Fruit fly (Drosophila melanogaster) whole organism, embryonic: ENCODE measurements around the gene CG34331.
"Not testable (repeated sequence)": the region's sequence is repeated elsewhere in the genome, so short reads cannot be mapped to it uniquely, and the experiment has no call there.

ENCODE experiments used
- Aef1 ChIP-seq: fragments of 200-800 bp; sonication (Bioruptor generic); IDR thresholded peaks from 3 replicates; pipeline ENCODE4 v1.3.6; 2022; ENCODE audit warnings: missing biosample characterization, missing genetic modification characterization
- CG11085 ChIP-seq: fragments of 200-800 bp; sonication (Bioruptor generic); IDR thresholded peaks from 2 replicates; pipeline ENCODE4 v1.3.6; 2022; ENCODE audit warnings: missing biosample characterization, missing genetic modification characterization
- CG14667 ChIP-seq: fragments of 200-800 bp; sonication (Bioruptor generic); IDR thresholded peaks from 2 replicates; pipeline ENCODE4 v1.3.6; 2022; ENCODE audit warnings: missing biosample characterization, missing genetic modification characterization
- CG1529 ChIP-seq: fragments of 200-800 bp; sonication (Bioruptor generic); optimal IDR thresholded peaks from 3 replicates; lab custom pipeline; 2018; ENCODE audit warnings: missing biosample characterization, missing genetic modification characterization
- CG17612 ChIP-seq: fragments of 200-800 bp; sonication (Bioruptor generic); IDR thresholded peaks from 2 replicates; pipeline ENCODE4 v1.3.6; 2022; ENCODE audit warnings: missing biosample characterization, missing genetic modification characterization
- CG3065 ChIP-seq: fragments of 200-800 bp; sonication (Bioruptor generic); optimal IDR thresholded peaks from 2 replicates; lab custom pipeline; 2016; ENCODE audit warnings: missing biosample characterization, missing genetic modification characterization
- CG3281 ChIP-seq: fragments of 200-800 bp; sonication (Bioruptor generic); optimal IDR thresholded peaks from 3 replicates; lab custom pipeline; 2017; ENCODE audit warnings: missing biosample characterization, mild to moderate bottlenecking, missing genetic modification characterization
- CG33213 ChIP-seq: fragments of 200-800 bp; sonication (Bioruptor generic); optimal IDR thresholded peaks from 3 replicates; lab custom pipeline; 2016; ENCODE audit warnings: missing biosample characterization, missing genetic modification characterization
- CG34422 ChIP-seq: fragments of 200-800 bp; sonication (Bioruptor generic); IDR thresholded peaks from 3 replicates; pipeline ENCODE4 v1.3.6; 2022; ENCODE audit warnings: missing biosample characterization, missing genetic modification characterization
- CG6791 ChIP-seq: fragments of 200-800 bp; sonication (Bioruptor generic); IDR thresholded peaks from 3 replicates; pipeline ENCODE4 v1.3.6; 2022; ENCODE audit warnings: missing biosample characterization, missing genetic modification characterization; ENCODE audit not compliant: partially characterized antibody
- CG6813 ChIP-seq: fragments of 200-800 bp; sonication (Bioruptor generic); optimal IDR thresholded peaks from 2 replicates; lab custom pipeline; 2017; ENCODE audit warnings: missing biosample characterization, missing genetic modification characterization, mild to moderate bottlenecking, moderate library complexity, missing genetic modification reagents
- CG7271 ChIP-seq: fragments of 200-800 bp; sonication (Bioruptor generic); optimal IDR thresholded peaks from 2 replicates; lab custom pipeline; 2018; ENCODE audit warnings: missing biosample characterization, mild to moderate bottlenecking, missing genetic modification characterization, moderate library complexity
- CG7556 ChIP-seq: fragments of 200-800 bp; sonication (Bioruptor generic); optimal IDR thresholded peaks from 2 replicates; lab custom pipeline; 2017; ENCODE audit warnings: missing biosample characterization, mild to moderate bottlenecking, missing genetic modification characterization
- CG7839 ChIP-seq: fragments of 200-800 bp; sonication (Bioruptor generic); optimal IDR thresholded peaks from 3 replicates; lab custom pipeline; 2018; ENCODE audit warnings: missing biosample characterization, mild to moderate bottlenecking, missing genetic modification characterization, moderate library complexity
- CG8359 ChIP-seq: fragments of 200-800 bp; sonication (Bioruptor generic); optimal IDR thresholded peaks from 2 replicates; lab custom pipeline; 2017; ENCODE audit warnings: missing biosample characterization, mild to moderate bottlenecking, missing genetic modification characterization, borderline replicate concordance
- CG8478 ChIP-seq: fragments of >200 bp; optimal IDR thresholded peaks from 2 replicates; lab custom pipeline; 2018
- Chrac-16 ChIP-seq: fragments of 200-800 bp; sonication (Bioruptor generic); optimal IDR thresholded peaks from 3 replicates; lab custom pipeline; 2016; ENCODE audit warnings: missing biosample characterization, missing genetic modification characterization
- Drgx ChIP-seq: fragments of 200-800 bp; sonication (Bioruptor generic); IDR thresholded peaks from 2 replicates; pipeline ENCODE4 v1.3.6; 2022; ENCODE audit warnings: missing biosample characterization, missing genetic modification characterization
- Ets65A ChIP-seq: fragments of 200-800 bp; sonication (Bioruptor generic); peaks from one replicate; lab custom pipeline; 2016; ENCODE audit warnings: missing biosample characterization, missing genetic modification characterization
- HLH3B ChIP-seq: fragments of 200-800 bp; sonication (Bioruptor generic); IDR thresholded peaks from 2 replicates; pipeline ENCODE4 v1.3.6; 2022; ENCODE audit warnings: missing biosample characterization, missing genetic modification characterization
- HmgD ChIP-seq: fragments of 200-800 bp; sonication (Bioruptor generic); optimal IDR thresholded peaks from 3 replicates; lab custom pipeline; 2016; ENCODE audit warnings: missing biosample characterization, missing genetic modification characterization
- Myb ChIP-seq: fragments of 200-800 bp; sonication (Bioruptor generic); optimal IDR thresholded peaks from 2 replicates; lab custom pipeline; 2016; ENCODE audit warnings: missing biosample characterization, missing genetic modification characterization
- Nf-YC ChIP-seq: fragments of 200-800 bp; optimal IDR thresholded peaks from 3 replicates; lab custom pipeline; 2019; ENCODE audit warnings: missing biosample characterization, mild to moderate bottlenecking, missing genetic modification characterization, moderate library complexity
- Oli ChIP-seq: fragments of 200-800 bp; sonication (Bioruptor generic); optimal IDR thresholded peaks from 2 replicates; lab custom pipeline; 2018; ENCODE audit warnings: missing biosample characterization, mild to moderate bottlenecking, missing genetic modification characterization, moderate library complexity
- Ptx1 ChIP-seq: fragments of 200-800 bp; sonication (Bioruptor generic); IDR thresholded peaks from 2 replicates; pipeline ENCODE4 v1.3.6; 2022; ENCODE audit warnings: missing biosample characterization, missing genetic modification characterization
- ac ChIP-seq: fragments of 200-800 bp; sonication (Bioruptor generic); optimal IDR thresholded peaks from 3 replicates; lab custom pipeline; 2017; ENCODE audit warnings: missing biosample characterization, mild to moderate bottlenecking, missing genetic modification characterization
- aop ChIP-seq: fragments of 200-800 bp; sonication (Bioruptor generic); IDR thresholded peaks from 2 replicates; pipeline ENCODE4 v1.3.6; 2022; ENCODE audit warnings: missing biosample characterization, missing genetic modification characterization
- cas ChIP-seq: fragments of 200-800 bp; sonication (Bioruptor generic); IDR thresholded peaks from 2 replicates; pipeline ENCODE4 v1.3.6; 2022; ENCODE audit warnings: missing biosample characterization, missing genetic modification characterization
- crol ChIP-seq: fragments of 200-800 bp; sonication (Bioruptor generic); IDR thresholded peaks from 2 replicates; pipeline ENCODE4 v1.3.6; 2022; ENCODE audit warnings: missing biosample characterization, missing genetic modification characterization
- da ChIP-seq: fragments of 200-800 bp; sonication (Bioruptor generic); optimal IDR thresholded peaks from 2 replicates; lab custom pipeline; 2016; ENCODE audit warnings: missing biosample characterization, missing genetic modification characterization
- dati ChIP-seq: fragments of 200-800 bp; sonication (Bioruptor generic); IDR thresholded peaks from 2 replicates; pipeline ENCODE4 v1.3.6; 2022; ENCODE audit warnings: missing biosample characterization, missing genetic modification characterization
- dmrt99B ChIP-seq: fragments of 200-800 bp; sonication (Bioruptor generic); optimal IDR thresholded peaks from 2 replicates; lab custom pipeline; 2018; ENCODE audit warnings: missing biosample characterization, mild to moderate bottlenecking, missing genetic modification characterization, moderate library complexity
- dpn ChIP-seq, 2 experiments: fragments of 200-800 bp; sonication (Bioruptor generic); optimal IDR thresholded peaks; 3 replicates each; lab custom pipeline; 2016; ENCODE audit warnings: missing biosample characterization in 2 of 2, missing genetic modification characterization in 2 of 2
- dysf ChIP-seq: fragments of 200-800 bp; sonication (Bioruptor generic); IDR thresholded peaks from 3 replicates; pipeline ENCODE4 v1.3.6; 2022; ENCODE audit warnings: missing biosample characterization, missing genetic modification characterization
- esg ChIP-seq: fragments of 200-800 bp; sonication (Bioruptor generic); conservative IDR thresholded peaks from 2 replicates; pipeline ENCODE4 v1.3.6; 2022; ENCODE audit warnings: missing biosample characterization, missing genetic modification characterization
- eve ChIP-seq, 2 experiments: fragments of >200 bp; optimal IDR thresholded peaks; 2 replicates each; lab custom pipeline; 2017; ENCODE audit warnings: missing biosample characterization in 2 of 2, missing genetic modification characterization in 2 of 2
- gfzf ChIP-seq: fragments of 200-800 bp; sonication (Bioruptor generic); optimal IDR thresholded peaks from 2 replicates; lab custom pipeline; 2016; ENCODE audit warnings: missing biosample characterization, mild to moderate bottlenecking, missing genetic modification characterization, moderate library complexity
- lilli ChIP-seq: fragments of 200-800 bp; sonication (Bioruptor generic); optimal IDR thresholded peaks from 3 replicates; lab custom pipeline; 2016; ENCODE audit warnings: missing biosample characterization, missing genetic modification characterization
- mam ChIP-seq: fragments of 200-800 bp; sonication (Bioruptor generic); optimal IDR thresholded peaks from 3 replicates; lab custom pipeline; 2016; ENCODE audit warnings: missing biosample characterization, missing genetic modification characterization
- otp ChIP-seq: fragments of 200-800 bp; sonication (Bioruptor generic); IDR thresholded peaks from 3 replicates; pipeline ENCODE4, ENCODE4 v1.3.6; 2022; ENCODE audit warnings: missing biosample characterization, missing genetic modification characterization
- prd ChIP-seq, 3 experiments: fragments of >200 bp in 2 of 3; fragments of 200-800 bp in 1 of 3; sonication (Bioruptor generic) in 1 of 3; optimal IDR thresholded peaks in 2 of 3; IDR thresholded peaks in 1 of 3; 2 replicates in 2 of 3; 3 replicates in 1 of 3; pipeline versions ENCODE4 v1.3.6 to Lab custom; 2017 to 2022; ENCODE audit warnings: missing biosample characterization in 1 of 3, missing genetic modification characterization in 1 of 3
- sens ChIP-seq: fragments of 200-800 bp; sonication (Bioruptor generic); peaks from one replicate; lab custom pipeline; 2016; ENCODE audit warnings: missing biosample characterization, missing genetic modification characterization
- sug ChIP-seq: fragments of 200-800 bp; optimal IDR thresholded peaks from 2 replicates; lab custom pipeline; 2019; ENCODE audit warnings: missing biosample characterization, mild to moderate bottlenecking, missing genetic modification characterization, moderate library complexity

CG34331 gene

dm6 chrX:20130486-20130885 lies 8.2 kb downstream of the CG34331 start:
- TF ChIP-seq dmrt99B (no peak), gfzf (GFP tag; lab: Kevin White, UChicago) (no peak), prd (optimal IDR thresholded peaks at IDR 0.05; lab: Kevin White, UChicago) (no peak), prd (GFP tag; IDR thresholded peaks at IDR 0.05; lab: Robert Waterston, UW) (0 out of 3 replicates have a peak, but pooled peaks have one; percentile 36), otp (GFP tag; lab: Robert Waterston, UW) (no peak), CG8478 (lab: Kevin White, UChicago) (no peak), HmgD (GFP tag; lab: Kevin White, UChicago) (no peak), CG3065 (GFP tag; lab: Kevin White, UChicago) (no peak), Oli (tag; lab: Kevin White, UChicago) (no peak), eve (GFP tag; optimal IDR thresholded peaks at IDR 0.05; lab: Kevin White, UChicago) (no peak), Drgx (GFP tag; lab: Robert Waterston, UW) (peak; percentile 58), CG34422 (GFP tag; lab: Robert Waterston, UW) (no peak), CG11085 (GFP tag; lab: Robert Waterston, UW) (no peak), crol (GFP tag; lab: Robert Waterston, UW) (no peak), cas (GFP tag; lab: Robert Waterston, UW) (no peak)

dm6 chrX:20133432-20133831 lies 11.2 kb downstream of the CG34331 start, which contains the start of gene CG15322:
Gene CG15322 (plus strand): TSS chrX:20133579.
- TF ChIP-seq sens, result no peak
- peak; percentile 41 for TF ChIP-seq Ets65A (GFP tag; lab: Kevin White, UChicago)
- TF ChIP-seq Ptx1 (GFP tag; lab: Robert Waterston, UW), result no peak
- no peak for TF ChIP-seq CG7556 (GFP tag; lab: Kevin White, UChicago)
- TF ChIP-seq CG8359 (GFP tag; lab: Kevin White, UChicago), result peak; percentile 98

- no peak for TF ChIP-seq CG6791 (GFP tag; lab: Robert Waterston, UW)
- TF ChIP-seq Aef1, result no peak
- TF ChIP-seq sug (tag; lab: Kevin White, UChicago), result no peak
Observed at dm6 chrX:20139493-20139892, 17.2 kb downstream of the CG34331 start, which contains the start of gene CG42583. Gene CG42583 (plus strand): TSS chrX:20139793.

dm6 chrX:20140710-20141109 lies 18.5 kb downstream of the CG34331 start, which contains the start of gene CG34332:
Gene CG34332 (plus strand): TSS chrX:20141010.
- no peak for TF ChIP-seq aop (GFP tag; lab: Robert Waterston, UW)
- no peak for TF ChIP-seq ac (GFP tag; lab: Kevin White, UChicago)
- TF ChIP-seq CG1529 (GFP tag; lab: Kevin White, UChicago), result no peak
- TF ChIP-seq lilli (GFP tag; lab: Kevin White, UChicago), result no peak

dm6 chrX:20143088-20143487 lies 20.8 kb downstream of the CG34331 start, which contains the start of gene Or19a:
Gene Or19a (minus strand): TSS chrX:20143188.
- TF ChIP-seq CG6813 (GFP tag; lab: Kevin White, UChicago); Nf-YC; CG17612 (GFP tag; lab: Robert Waterston, UW): not testable (repeated sequence)

dm6 chrX:20147693-20148174 lies 25.5 kb downstream of the CG34331 start, which contains the start of gene aspr:
Gene aspr (plus strand): TSS chrX:20148124.
- TF ChIP-seq HLH3B (GFP tag; lab: Robert Waterston, UW) (no peak), mam (GFP tag; lab: Kevin White, UChicago) (no peak), dpn (GFP tag; optimal IDR thresholded peaks at IDR 0.05; lab: Kevin White, UChicago) (no peak), dysf (GFP tag; lab: Robert Waterston, UW) (peak; percentile 39; the same call in 1 of the 3 replicates), CG34422 (GFP tag; lab: Robert Waterston, UW) (no peak), CG7556 (GFP tag; lab: Kevin White, UChicago) (peak; percentile 4), Chrac-16 (no peak), dati (GFP tag; lab: Robert Waterston, UW) (no peak), da (no peak), CG14667 (no peak), CG33213 (GFP tag; lab: Kevin White, UChicago) (no peak), Myb (GFP tag; lab: Kevin White, UChicago) (no peak), esg (GFP tag; lab: Robert Waterston, UW) (no peak), CG7839 (peak; percentile 19), CG7271 (no peak), CG3281 (GFP tag; lab: Kevin White, UChicago) (peak; percentile 12)
